Fruit fly (Drosophila melanogaster) whole organism, embryonic: ENCODE results near the gene AP-1-2beta.
A peak's percentile ranks its signal among the peaks of the same experiment; 100 is the strongest.

Source experiments
- Adf1 ChIP-seq: fragments of 200-800 bp; sonication (Bioruptor generic); IDR thresholded peaks from 2 replicates; pipeline ENCODE4 v1.3.6; 2022; ENCODE audit warnings: missing biosample characterization, missing genetic modification characterization
- CG10267 ChIP-seq: fragments of 200-800 bp; sonication (Bioruptor generic); optimal IDR thresholded peaks from 2 replicates; lab custom pipeline; 2018; ENCODE audit warnings: missing biosample characterization, mild to moderate bottlenecking, missing genetic modification characterization, moderate library complexity
- CG1233 ChIP-seq: fragments of 200-800 bp; sonication (Bioruptor generic); optimal IDR thresholded peaks from 4 replicates; lab custom pipeline; 2018; ENCODE audit warnings: missing biosample characterization, mild to moderate bottlenecking, missing genetic modification characterization
- CG12942 ChIP-seq: fragments of 200-800 bp; sonication (Bioruptor generic); optimal IDR thresholded peaks from 3 replicates; lab custom pipeline; 2016; ENCODE audit warnings: missing biosample characterization, missing genetic modification characterization
- CG14710 ChIP-seq: fragments of 200-800 bp; sonication (Bioruptor generic); optimal IDR thresholded peaks from 3 replicates; lab custom pipeline; 2019; ENCODE audit warnings: missing biosample characterization, mild to moderate bottlenecking, missing genetic modification characterization, moderate library complexity
- CG15479 ChIP-seq: fragments of 200-800 bp; sonication (Bioruptor generic); optimal IDR thresholded peaks from 3 replicates; lab custom pipeline; 2019; ENCODE audit warnings: missing biosample characterization, mild to moderate bottlenecking, missing genetic modification characterization, moderate library complexity
- CG2889 ChIP-seq: fragments of 200-800 bp; sonication (Bioruptor generic); IDR thresholded peaks from 3 replicates; pipeline ENCODE4 v1.3.6; 2022; ENCODE audit warnings: missing biosample characterization, missing genetic modification characterization
- CG30403 ChIP-seq: fragments of 200-800 bp; sonication (Bioruptor generic); optimal IDR thresholded peaks from 3 replicates; lab custom pipeline; 2016; ENCODE audit warnings: missing biosample characterization, missing genetic modification characterization
- CG3065 ChIP-seq: fragments of 200-800 bp; sonication (Bioruptor generic); optimal IDR thresholded peaks from 2 replicates; lab custom pipeline; 2016; ENCODE audit warnings: missing biosample characterization, missing genetic modification characterization
- CG31365 ChIP-seq: fragments of 200-800 bp; sonication (Bioruptor generic); optimal IDR thresholded peaks from 2 replicates; lab custom pipeline; 2018; ENCODE audit warnings: missing biosample characterization, mild to moderate bottlenecking, missing genetic modification characterization
- CG34224 ChIP-seq: fragments of 200-800 bp; sonication (Bioruptor generic); IDR thresholded peaks from 3 replicates; pipeline ENCODE4 v1.3.6; 2022; ENCODE audit warnings: missing biosample characterization, missing genetic modification characterization; ENCODE audit not compliant: partially characterized antibody
- CG3847 ChIP-seq: fragments of 200-800 bp; sonication (Bioruptor generic); IDR thresholded peaks from 2 replicates; pipeline ENCODE4 v1.3.6; 2022; ENCODE audit warnings: missing biosample characterization, missing genetic modification characterization
- CG3995 ChIP-seq: fragments of 200-800 bp; sonication (Bioruptor generic); optimal IDR thresholded peaks from 3 replicates; lab custom pipeline; 2016; ENCODE audit warnings: missing biosample characterization, missing genetic modification characterization
- CG42726 ChIP-seq: fragments of 200-800 bp; sonication (Bioruptor generic); IDR thresholded peaks from 2 replicates; pipeline ENCODE4 v1.3.6; 2022; ENCODE audit warnings: missing biosample characterization, missing genetic modification characterization; ENCODE audit not compliant: partially characterized antibody
- CG4404 ChIP-seq: fragments of 200-800 bp; sonication (Bioruptor generic); IDR thresholded peaks from 2 replicates; pipeline ENCODE4 v1.3.6; 2022; ENCODE audit warnings: missing biosample characterization, missing genetic modification characterization
- CG4617 ChIP-seq: fragments of 200-800 bp; sonication (Bioruptor generic); optimal IDR thresholded peaks from 3 replicates; lab custom pipeline; 2016; ENCODE audit warnings: missing biosample characterization, missing genetic modification characterization, borderline replicate concordance
- CG6654 ChIP-seq: fragments of 200-800 bp; sonication (Bioruptor generic); optimal IDR thresholded peaks from 2 replicates; lab custom pipeline; 2017; ENCODE audit warnings: missing biosample characterization, mild to moderate bottlenecking, missing genetic modification characterization
- CG6689 ChIP-seq: fragments of 200-800 bp; sonication (Bioruptor generic); IDR thresholded peaks from 2 replicates; pipeline ENCODE4 v1.3.6; 2022; ENCODE audit warnings: missing biosample characterization, missing genetic modification characterization
- CG6791 ChIP-seq: fragments of 200-800 bp; sonication (Bioruptor generic); IDR thresholded peaks from 3 replicates; pipeline ENCODE4 v1.3.6; 2022; ENCODE audit warnings: missing biosample characterization, missing genetic modification characterization; ENCODE audit not compliant: partially characterized antibody
- CG7928 ChIP-seq: fragments of 200-800 bp; sonication (Bioruptor generic); optimal IDR thresholded peaks from 2 replicates; lab custom pipeline; 2017; ENCODE audit warnings: missing biosample characterization, mild to moderate bottlenecking, missing genetic modification characterization
- CG8765 ChIP-seq: fragments of 200-800 bp; sonication (Bioruptor generic); IDR thresholded peaks from 2 replicates; pipeline ENCODE4 v1.3.6; 2022; ENCODE audit warnings: missing biosample characterization, missing genetic modification characterization
- CG9797 ChIP-seq: fragments of 200-800 bp; sonication (Bioruptor generic); optimal IDR thresholded peaks from 3 replicates; lab custom pipeline; 2018; ENCODE audit warnings: missing biosample characterization, mild to moderate bottlenecking, missing genetic modification characterization
- CkIIα-i1 ChIP-seq: fragments of 200-800 bp; sonication (Bioruptor generic); IDR thresholded peaks from 2 replicates; pipeline ENCODE4 v1.3.6; 2022; ENCODE audit warnings: missing biosample characterization, missing genetic modification characterization
- CoRest ChIP-seq: fragments of 200-800 bp; sonication (Bioruptor generic); optimal IDR thresholded peaks from 3 replicates; lab custom pipeline; 2018; ENCODE audit warnings: missing biosample characterization, mild to moderate bottlenecking, missing genetic modification characterization, moderate library complexity
- Ets97D ChIP-seq: fragments of 200-800 bp; sonication (Bioruptor generic); optimal IDR thresholded peaks from 3 replicates; lab custom pipeline; 2016; ENCODE audit warnings: missing biosample characterization, missing genetic modification characterization
- HLH3B ChIP-seq: fragments of 200-800 bp; sonication (Bioruptor generic); IDR thresholded peaks from 2 replicates; pipeline ENCODE4 v1.3.6; 2022; ENCODE audit warnings: missing biosample characterization, missing genetic modification characterization
- Hmr ChIP-seq: fragments of 200-800 bp; sonication (Bioruptor generic); optimal IDR thresholded peaks from 3 replicates; lab custom pipeline; 2017; ENCODE audit warnings: mild to moderate bottlenecking, missing biosample characterization, missing genetic modification reagents, missing genetic modification characterization
- Med ChIP-seq: fragments of 200-800 bp; sonication (Bioruptor generic); peaks from one replicate; lab custom pipeline; 2016; ENCODE audit warnings: missing biosample characterization, missing genetic modification characterization, mild to moderate bottlenecking, inconsistent platforms, moderate library complexity
- Mrtf ChIP-seq: fragments of 200-800 bp; sonication (Bioruptor generic); IDR thresholded peaks from 3 replicates; pipeline ENCODE4 v1.3.6; 2022; ENCODE audit warnings: missing biosample characterization, missing genetic modification characterization
- Optix ChIP-seq: fragments of 200-800 bp; sonication (Bioruptor generic); IDR thresholded peaks from 3 replicates; pipeline ENCODE4 v1.3.6; 2022; ENCODE audit warnings: missing biosample characterization, missing genetic modification characterization
- Scr ChIP-seq: fragments of 200-800 bp; sonication (Bioruptor generic); IDR thresholded peaks from 2 replicates; pipeline ENCODE4 v1.3.6; 2022; ENCODE audit warnings: missing biosample characterization, missing genetic modification characterization; ENCODE audit not compliant: partially characterized antibody
- Sin3A ChIP-seq: fragments of >200 bp; optimal IDR thresholded peaks from 2 replicates; lab custom pipeline; 2018
- Sry-β ChIP-seq: fragments of 200-800 bp; sonication (Bioruptor generic); optimal IDR thresholded peaks from 2 replicates; lab custom pipeline; 2018; ENCODE audit warnings: missing biosample characterization, mild to moderate bottlenecking, missing genetic modification characterization, moderate library complexity
- TFAM ChIP-seq: fragments of 200-800 bp; sonication (Bioruptor generic); optimal IDR thresholded peaks from 2 replicates; lab custom pipeline; 2017; ENCODE audit warnings: missing biosample characterization, missing genetic modification characterization, inconsistent platforms
- YL-1 ChIP-seq: fragments of 200-800 bp; sonication (Bioruptor generic); optimal IDR thresholded peaks from 3 replicates; lab custom pipeline; 2017; ENCODE audit warnings: missing biosample characterization, mild to moderate bottlenecking, missing genetic modification characterization
- bbx ChIP-seq: fragments of 200-800 bp; sonication (Bioruptor generic); IDR thresholded peaks from 2 replicates; pipeline ENCODE4 v1.3.6; 2022; ENCODE audit warnings: missing biosample characterization, missing genetic modification characterization; ENCODE audit not compliant: partially characterized antibody
- crp ChIP-seq, 2 experiments: fragments of 200-800 bp; sonication (Bioruptor generic); optimal IDR thresholded peaks; 2 replicates in 1 of 2; 3 replicates in 1 of 2; lab custom pipeline; 2017; ENCODE audit warnings: missing biosample characterization in 2 of 2, missing genetic modification characterization in 2 of 2, mild to moderate bottlenecking in 1 of 2, moderate library complexity in 1 of 2
- dpn ChIP-seq, 2 experiments: fragments of 200-800 bp; sonication (Bioruptor generic); optimal IDR thresholded peaks; 3 replicates each; lab custom pipeline; 2016; ENCODE audit warnings: missing biosample characterization in 2 of 2, missing genetic modification characterization in 2 of 2
- exex ChIP-seq: fragments of 200-800 bp; sonication (Bioruptor generic); optimal IDR thresholded peaks from 4 replicates; lab custom pipeline; 2018; ENCODE audit warnings: missing biosample characterization, mild to moderate bottlenecking, missing genetic modification characterization, moderate library complexity
- gfzf ChIP-seq: fragments of 200-800 bp; sonication (Bioruptor generic); optimal IDR thresholded peaks from 2 replicates; lab custom pipeline; 2016; ENCODE audit warnings: missing biosample characterization, mild to moderate bottlenecking, missing genetic modification characterization, moderate library complexity
- hkb ChIP-seq, 2 experiments: fragments of 200-800 bp in 1 of 2; fragments of >200 bp in 1 of 2; sonication (Bioruptor generic) in 1 of 2; IDR thresholded peaks in 1 of 2; optimal IDR thresholded peaks in 1 of 2; 2 replicates each; pipeline versions ENCODE4 v1.3.6 to Lab custom; 2017 to 2022; ENCODE audit warnings: missing biosample characterization in 1 of 2, missing genetic modification characterization in 1 of 2
- nerfin-1 ChIP-seq: fragments of 200-800 bp; sonication (Bioruptor generic); optimal IDR thresholded peaks from 3 replicates; lab custom pipeline; 2019; ENCODE audit warnings: missing biosample characterization, mild to moderate bottlenecking, missing genetic modification characterization, moderate library complexity
- nmo ChIP-seq: fragments of 200-800 bp; sonication (Bioruptor generic); optimal IDR thresholded peaks from 2 replicates; lab custom pipeline; 2018; ENCODE audit warnings: missing biosample characterization, mild to moderate bottlenecking, missing genetic modification characterization, moderate library complexity
- onecut ChIP-seq: fragments of 200-800 bp; sonication (Bioruptor generic); IDR thresholded peaks from 2 replicates; pipeline ENCODE4 v1.3.6; 2022; ENCODE audit warnings: missing biosample characterization, missing genetic modification characterization
- sens ChIP-seq: fragments of 200-800 bp; sonication (Bioruptor generic); peaks from one replicate; lab custom pipeline; 2016; ENCODE audit warnings: missing biosample characterization, missing genetic modification characterization
- seq ChIP-seq: fragments of 200-800 bp; sonication (Bioruptor generic); IDR thresholded peaks from 2 replicates; pipeline ENCODE4 v1.3.6; 2022; ENCODE audit warnings: missing biosample characterization, missing genetic modification characterization
- toy ChIP-seq: fragments of 200-800 bp; sonication (Bioruptor generic); IDR thresholded peaks from 2 replicates; pipeline ENCODE4 v1.3.6; 2022; ENCODE audit warnings: missing biosample characterization, missing genetic modification characterization
- trem ChIP-seq: fragments of 200-800 bp; optimal IDR thresholded peaks from 3 replicates; lab custom pipeline; 2019; ENCODE audit warnings: missing biosample characterization, mild to moderate bottlenecking, missing genetic modification characterization, moderate library complexity
- unc-4 ChIP-seq: fragments of 200-800 bp; sonication (Bioruptor generic); IDR thresholded peaks from 2 replicates; pipeline ENCODE4 v1.3.6; 2022; ENCODE audit warnings: missing biosample characterization, missing genetic modification characterization; ENCODE audit not compliant: partially characterized antibody
- zfh2 ChIP-seq: fragments of 200-800 bp; sonication (Bioruptor generic); optimal IDR thresholded peaks from 2 replicates; lab custom pipeline; 2016; ENCODE audit warnings: missing biosample characterization, missing genetic modification characterization

Gene AP-1-2beta

DNA sequence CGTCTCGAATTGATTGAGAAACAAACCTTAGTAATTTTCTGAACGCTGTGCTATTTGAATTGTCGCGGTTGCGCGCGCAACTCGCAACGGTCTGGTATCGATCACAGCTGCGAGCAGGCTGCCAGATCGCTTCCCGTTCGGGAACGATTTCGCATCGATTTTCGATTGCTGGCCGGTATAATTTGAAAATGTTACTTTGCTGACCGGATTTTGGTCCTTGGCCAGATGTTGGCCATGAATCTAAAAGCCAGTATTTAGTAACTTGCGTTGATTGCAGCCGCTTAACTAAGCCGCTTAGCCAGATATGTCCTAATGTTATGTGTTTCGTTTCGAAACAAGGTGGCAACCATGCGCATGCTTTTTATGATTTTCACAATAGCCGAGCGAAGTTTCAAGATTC, 17.8 kb downstream of the AP-1-2beta start (continued):
- TF ChIP-seq CG3065 (GFP tag; lab: Kevin White, UChicago) (no peak), CG6791 (GFP tag; lab: Robert Waterston, UW) (peak; percentile 63; the same call in 2 of the 3 replicates), trem (peak; percentile 63), dpn (GFP tag; optimal IDR thresholded peaks at IDR 0.05; lab: Kevin White, UChicago) (peak in 1 of 2 experiments; percentile 8), bbx (GFP tag; lab: Robert Waterston, UW) (0 out of 2 replicates have a peak, but pooled peaks have one; percentile 41), Sry-β (peak; percentile 62), CG12942 (GFP tag; lab: Kevin White, UChicago) (no peak), Sin3A (peak; percentile 92), TFAM (GFP tag; lab: Kevin White, UChicago) (no peak), CG8765 (GFP tag; lab: Robert Waterston, UW) (no peak), CoRest (tag; lab: Kevin White, UChicago) (peak; percentile 54), CG6654 (no peak), unc-4 (GFP tag; lab: Robert Waterston, UW) (peak; percentile 51), CG1233 (no peak), nmo (peak; percentile 37), CG14710 (tag; lab: Kevin White, UChicago) (peak; percentile 53), CG9797 (GFP tag; lab: Kevin White, UChicago) (peak; percentile 43), HLH3B (GFP tag; lab: Robert Waterston, UW) (no peak), seq (no peak), CG3847 (peak; percentile 69), Adf1 (GFP tag; lab: Robert Waterston, UW) (no peak), CG4617 (GFP tag; lab: Kevin White, UChicago) (peak; percentile 26), exex (tag; lab: Kevin White, UChicago) (no peak), CG2889 (no peak), Scr (GFP tag; lab: Robert Waterston, UW) (peak; percentile 54), crp (GFP tag; optimal IDR thresholded peaks at IDR 0.05; lab: Kevin White, UChicago) (peak in 1 of 2 experiments; percentile 59), sens (GFP tag; lab: Kevin White, UChicago) (peak; percentile 16), Ets97D (peak; percentile 41), nerfin-1 (tag; lab: Kevin White, UChicago) (no peak), CG3995 (GFP tag; lab: Kevin White, UChicago) (peak; percentile 67), CG4404 (no peak), hkb (optimal IDR thresholded peaks at IDR 0.05; lab: Kevin White, UChicago) (peak; percentile 79), hkb (GFP tag; IDR thresholded peaks at IDR 0.05; lab: Robert Waterston, UW) (no peak), gfzf (GFP tag; lab: Kevin White, UChicago) (peak; percentile 29), CG7928 (GFP tag; lab: Kevin White, UChicago) (no peak), CG34224 (GFP tag; lab: Robert Waterston, UW) (no peak), CG15479 (peak; percentile 64), CG30403 (GFP tag; lab: Kevin White, UChicago) (peak; percentile 27), Hmr (peak; percentile 16), CG6689 (GFP tag; lab: Robert Waterston, UW) (no peak), CkIIα-i1 (GFP tag; lab: Robert Waterston, UW) (no peak), Med (GFP tag; lab: Kevin White, UChicago) (peak; percentile 83), YL-1 (GFP tag; lab: Kevin White, UChicago) (peak; percentile 23), CG42726 (no peak), onecut (peak; percentile 53), Mrtf (GFP tag; lab: Robert Waterston, UW) (no peak), CG10267 (tag; lab: Kevin White, UChicago) (peak; percentile 53), toy (GFP tag; lab: Robert Waterston, UW) (no peak), Optix (GFP tag; lab: Robert Waterston, UW) (no peak), zfh2 (GFP tag; lab: Kevin White, UChicago) (peak; percentile 7), CG31365 (tag; lab: Kevin White, UChicago) (no peak)
